Fruit fly (Drosophila melanogaster) ovary, adult (tissue): ENCODE data around the gene CG9743.
A peak's percentile ranks its signal among the peaks of the same experiment; 100 is the strongest.

Experiments
- CG17801 ChIP-seq: fragments of 200-800 bp; optimal IDR thresholded peaks from 2 replicates; lab custom pipeline; 2019; ENCODE audit warnings: missing biosample characterization, mild to moderate bottlenecking, missing genetic modification characterization, moderate library complexity; ENCODE audit not compliant: partially characterized antibody

The CG9743 gene

DNA sequence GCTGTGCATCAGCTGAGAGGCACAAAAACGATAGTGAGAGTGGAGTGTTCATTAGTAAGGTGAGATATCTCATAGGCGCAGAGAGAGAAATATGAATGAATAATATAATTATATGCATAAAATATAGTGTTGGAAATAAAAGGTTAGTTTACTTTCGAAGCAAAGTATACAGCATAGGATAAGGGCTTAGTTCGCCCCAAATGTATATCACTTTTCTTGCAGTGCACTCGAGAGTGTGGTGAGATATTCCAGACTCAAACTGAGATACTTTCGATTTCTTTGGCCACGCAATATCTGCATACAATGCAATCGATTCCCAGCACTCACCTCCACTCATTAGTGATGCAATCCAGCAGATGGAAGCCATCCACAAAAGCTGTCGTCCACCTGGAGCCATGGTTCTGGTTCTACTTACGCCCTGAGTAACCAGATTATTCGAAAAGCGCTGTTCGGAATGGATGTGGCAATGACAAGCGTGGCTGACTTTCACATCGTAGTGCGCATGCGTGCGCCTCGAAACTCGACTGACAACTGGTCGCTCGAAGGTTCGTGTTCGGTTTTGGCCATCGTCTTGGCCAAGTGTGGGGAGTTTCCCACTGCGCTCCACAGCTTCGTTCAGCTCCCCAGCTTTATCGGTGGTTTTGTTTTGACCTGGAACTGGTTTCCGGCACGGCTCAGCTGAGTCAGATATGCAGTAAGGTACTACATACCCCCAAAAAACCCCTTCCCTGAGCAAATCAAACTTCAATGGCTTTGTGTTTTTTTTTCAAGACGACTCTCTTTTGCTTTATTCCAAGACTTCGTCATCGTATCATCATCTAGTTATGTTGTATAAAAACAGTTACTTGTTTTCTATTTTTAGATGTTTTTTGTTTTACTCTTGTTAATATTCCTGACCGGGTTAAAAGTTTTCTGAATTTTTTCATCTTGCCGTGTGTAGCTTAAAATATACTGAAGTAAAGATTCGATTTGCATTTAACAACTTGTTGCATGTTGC lies 31.8 kb downstream of the CG9743 start, which contains the start of gene Rsod:
Gene Rsod, minus strand, starts transcription at position 537 of the 997 bp plus-strand sequence.
- no peak for TF ChIP-seq CG17801

- no peak for TF ChIP-seq CG17801
Measured at dm6 chr3R:30166159-30166784, 36.5 kb downstream of the CG9743 start, which contains the start of gene VhaAC45RP. Gene VhaAC45RP, minus strand, starts transcription at chr3R:30166419.

- TF ChIP-seq CG17801: no peak
Measured at dm6 chr3R:30164162-30164561, 38.6 kb downstream of the CG9743 start.

DNA sequence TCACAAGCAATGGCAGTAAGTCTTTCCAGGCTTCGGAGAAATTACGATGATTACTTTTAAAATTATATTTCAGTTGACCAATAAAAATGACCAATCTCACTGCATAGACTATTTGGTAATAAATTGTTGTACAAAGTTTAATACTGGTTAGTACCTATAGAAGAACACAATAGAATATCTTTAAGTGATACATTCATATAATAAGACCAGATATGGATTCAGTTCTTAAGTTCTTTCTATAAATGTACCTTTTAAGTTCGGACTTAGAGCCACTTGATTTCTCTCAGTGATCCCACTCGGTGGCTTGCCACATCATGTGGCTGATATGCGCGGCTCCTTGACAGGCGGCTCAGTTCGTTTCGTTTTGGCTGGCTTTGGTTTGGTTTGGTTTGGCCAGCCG lies 39.6 kb downstream of the CG9743 start:
- TF ChIP-seq CG17801: no peak

dm6 chr3R:30160312-30160942 lies 42.4 kb downstream of the CG9743 start, which contains the start of gene CG11498:
Gene CG11498, minus strand, starts transcription at chr3R:30160473.
- TF ChIP-seq CG17801: no peak

DNA sequence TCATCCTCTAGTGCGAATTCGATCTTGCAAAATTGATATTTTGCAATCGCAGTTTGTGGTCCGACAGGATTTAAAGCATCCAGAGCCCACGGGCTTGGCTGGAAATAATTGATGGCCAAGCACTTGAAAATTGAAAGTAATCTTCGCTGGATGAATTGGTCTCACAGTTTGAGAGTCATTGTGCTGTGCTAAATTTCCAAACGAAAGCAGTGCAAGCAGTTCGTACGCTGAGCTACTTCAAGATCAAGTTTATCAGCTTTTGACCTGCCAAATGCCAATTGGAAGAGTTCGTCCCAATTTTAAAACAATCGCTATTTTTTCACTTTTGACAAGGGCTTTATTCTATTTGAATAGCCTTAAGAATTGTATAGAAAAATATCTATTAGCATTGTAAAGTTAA lies 48.9 kb downstream of the CG9743 start:
- TF ChIP-seq CG17801: no peak

DNA sequence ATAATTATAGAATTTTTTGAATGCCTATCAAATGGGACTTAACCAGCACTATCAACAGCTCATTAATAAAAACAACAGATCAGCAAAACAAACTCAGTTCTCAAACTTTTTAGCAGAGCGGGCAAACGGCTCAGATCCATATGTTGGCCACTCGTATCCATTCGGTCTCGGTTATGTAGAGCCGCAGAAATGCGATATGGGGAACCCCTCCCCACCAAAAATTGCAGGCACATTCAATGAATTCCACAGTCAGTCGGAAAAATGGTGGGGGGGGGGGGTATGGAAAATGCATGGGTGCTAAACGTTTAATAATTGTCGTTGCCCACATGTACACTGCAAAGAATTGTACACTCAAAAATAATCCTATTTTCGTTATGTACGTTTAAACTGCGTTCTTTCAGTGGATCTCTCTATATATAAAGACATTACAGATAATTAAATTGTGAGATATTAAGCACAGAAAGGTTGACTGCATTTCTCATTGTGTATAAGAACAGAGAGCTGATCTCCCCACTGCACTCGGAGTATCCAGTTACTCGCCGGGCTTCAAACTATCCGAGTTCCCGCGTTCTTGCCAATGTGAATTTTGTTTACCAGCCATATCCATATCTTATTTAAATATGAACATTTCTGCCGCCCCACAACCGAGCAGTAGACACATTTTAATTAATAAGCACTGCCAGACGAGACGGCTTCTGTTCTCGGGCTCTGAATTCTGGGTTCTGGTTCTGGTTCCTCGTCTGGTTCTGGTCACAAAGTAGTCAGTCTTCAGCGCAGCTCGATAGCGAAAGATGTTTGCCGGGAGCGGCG lies 51.3 kb downstream of the CG9743 start, which contains the start of gene CG15529:
Gene CG15529, plus strand, starts transcription at position 760 of the 810 bp plus-strand sequence.
- peak; percentile 36 for TF ChIP-seq CG17801

- TF ChIP-seq CG17801: no peak
Measured at dm6 chr3R:30150602-30151001, 52.2 kb downstream of the CG9743 start.

DNA sequence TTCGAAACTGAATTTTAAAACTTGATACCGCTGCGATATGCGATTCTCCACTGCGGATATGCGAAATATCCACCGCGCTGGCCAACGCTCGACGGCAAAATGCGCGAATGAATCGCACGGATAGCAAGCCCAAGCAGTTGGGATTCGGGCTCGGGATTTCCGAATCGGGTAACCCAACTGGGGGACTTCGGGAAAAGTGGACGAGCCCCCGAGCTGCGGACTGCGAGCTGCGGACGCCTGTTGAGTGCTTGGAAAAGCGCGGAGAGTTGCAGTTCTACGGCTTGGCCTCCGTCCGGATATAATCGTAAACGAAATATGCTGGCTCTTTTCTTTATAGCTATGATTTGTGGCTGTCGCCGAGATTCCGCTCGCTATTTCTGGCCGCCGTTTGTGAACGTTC lies 53.3 kb downstream of the CG9743 start, which contains the start of gene AdoR:
Gene AdoR, minus strand, starts transcription at position 101 of the 400 bp plus-strand sequence.
- no peak for TF ChIP-seq CG17801
